Worm (Caenorhabditis elegans) whole organism, L1 larva: ENCODE results near the gene K07D4.9.

Experiments used
- C04F5.9 ChIP-seq: sonication (generic microtip); optimal IDR thresholded peaks from 2 replicates; lab custom pipeline; 2016; ENCODE audit warnings: missing genetic modification characterization, missing compliant biosample characterization
- C16A3.4 ChIP-seq: fragments of 150-350 bp; optimal IDR thresholded peaks from 2 replicates; lab custom pipeline; 2014; ENCODE audit warnings: missing biosample characterization, missing genetic modification characterization
- blmp-1 ChIP-seq: fragments of 150-350 bp; optimal IDR thresholded peaks from 2 replicates; lab custom pipeline; 2014; ENCODE audit warnings: missing biosample characterization, missing genetic modification characterization
- ceh-8 ChIP-seq: fragments of 200-800 bp; sonication (Bioruptor generic); optimal IDR thresholded peaks from 2 replicates; lab custom pipeline; 2018; ENCODE audit warnings: mild to moderate bottlenecking, missing genetic modification characterization, moderate library complexity, missing compliant biosample characterization
- ceh-88 ChIP-seq: fragments of 200-800 bp; sonication (Bioruptor generic); IDR thresholded peaks from 2 replicates; pipeline ENCODE4 v1.3.6; 2022; ENCODE audit warnings: missing genetic modification characterization, missing compliant biosample characterization
- dpl-1 ChIP-seq, 3 experiments: fragments of 150-350 bp in 2 of 3; sonication (generic microtip) in 1 of 3; optimal IDR thresholded peaks; 2 replicates each; lab custom pipeline; 2014 to 2017; ENCODE audit warnings: missing biosample characterization in 3 of 3, missing genetic modification characterization in 3 of 3, missing genetic modification reagents in 3 of 3
- dsc-1 ChIP-seq: sonication (generic microtip); optimal IDR thresholded peaks from 2 replicates; lab custom pipeline; 2016; ENCODE audit warnings: mild to moderate bottlenecking, missing genetic modification characterization, missing compliant biosample characterization
- efl-1 ChIP-seq, 4 experiments: fragments of 150-350 bp; optimal IDR thresholded peaks in 3 of 4; peaks in 1 of 4; 1 replicate in 1 of 4; 2 replicates in 3 of 4; lab custom pipeline; 2014; ENCODE audit warnings: missing biosample characterization in 2 of 4, missing genetic modification characterization in 2 of 4, missing genetic modification reagents in 2 of 4
- egl-13 ChIP-seq: sonication (generic microtip); optimal IDR thresholded peaks from 2 replicates; lab custom pipeline; 2016; ENCODE audit warnings: missing genotype, missing genetic modification reagents, missing genetic modification characterization, missing compliant biosample characterization
- elt-2 ChIP-seq: sonication (generic microtip); optimal IDR thresholded peaks from 2 replicates; lab custom pipeline; 2016; ENCODE audit warnings: missing genetic modification characterization, mild to moderate bottlenecking, inconsistent platforms, missing compliant biosample characterization, missing genetic modification reagents
- fkh-4 ChIP-seq: sonication (generic microtip); optimal IDR thresholded peaks from 2 replicates; lab custom pipeline; 2016; ENCODE audit warnings: missing compliant biosample characterization, missing genetic modification characterization, borderline replicate concordance
- fkh-8 ChIP-seq: sonication (generic microtip); optimal IDR thresholded peaks from 2 replicates; lab custom pipeline; 2016; ENCODE audit warnings: mild to moderate bottlenecking, missing genetic modification characterization, missing compliant biosample characterization
- grh-1 ChIP-seq: fragments of 200-800 bp; sonication (Bioruptor generic); IDR thresholded peaks from 2 replicates; pipeline ENCODE4 v1.3.6; 2022; ENCODE audit warnings: missing genetic modification reagents, missing genetic modification characterization, missing compliant biosample characterization
- hlh-17 ChIP-seq: fragments of 200-800 bp; sonication (Bioruptor generic); optimal IDR thresholded peaks from 2 replicates; lab custom pipeline; 2018; ENCODE audit warnings: missing genetic modification characterization, mild to moderate bottlenecking, missing compliant biosample characterization, moderate library complexity, borderline replicate concordance
- irx-1 ChIP-seq: sonication (generic microtip); optimal IDR thresholded peaks from 2 replicates; lab custom pipeline; 2016; ENCODE audit warnings: missing genetic modification characterization, missing compliant biosample characterization
- isw-1 ChIP-seq: fragments of 200-800 bp; sonication (Bioruptor generic); IDR thresholded peaks from 2 replicates; pipeline ENCODE4 v1.3.6; 2022; ENCODE audit warnings: missing genetic modification characterization, missing compliant biosample characterization
- lin-14 ChIP-seq: fragments of 200-800 bp; sonication (Bioruptor generic); optimal IDR thresholded peaks from 2 replicates; lab custom pipeline; 2018; ENCODE audit warnings: mild to moderate bottlenecking, missing genetic modification characterization, moderate library complexity, missing compliant biosample characterization
- lin-35 ChIP-seq, 2 experiments: fragments of 150-350 bp; optimal IDR thresholded peaks; 2 replicates each; lab custom pipeline; 2014; ENCODE audit warnings: missing biosample characterization in 2 of 2, missing genetic modification characterization in 2 of 2, missing genetic modification reagents in 2 of 2
- lir-3 ChIP-seq: sonication (generic microtip); optimal IDR thresholded peaks from 2 replicates; lab custom pipeline; 2016; ENCODE audit warnings: mild to moderate bottlenecking, missing genetic modification characterization, moderate library complexity, missing compliant biosample characterization; ENCODE audit not compliant: poor library complexity
- lsy-2 ChIP-seq, 2 experiments: fragments of 150-350 bp; optimal IDR thresholded peaks; 2 replicates each; lab custom pipeline; 2014; ENCODE audit warnings: missing biosample characterization in 2 of 2, missing genetic modification characterization in 2 of 2
- mab-9 ChIP-seq: fragments of 200-800 bp; sonication (Bioruptor generic); IDR thresholded peaks from 2 replicates; pipeline ENCODE4 v1.3.6; 2022; ENCODE audit warnings: missing genetic modification reagents, missing genetic modification characterization, missing compliant biosample characterization
- nhr-19 ChIP-seq: fragments of 200-800 bp; sonication (Bioruptor generic); conservative IDR thresholded peaks from 2 replicates; pipeline ENCODE4 v1.3.6; 2022; ENCODE audit warnings: missing genetic modification characterization, missing compliant biosample characterization
- nhr-20 ChIP-seq: sonication (generic microtip); optimal IDR thresholded peaks from 2 replicates; lab custom pipeline; 2016; ENCODE audit warnings: mild to moderate bottlenecking, missing genetic modification characterization, missing compliant biosample characterization
- nhr-237 ChIP-seq: fragments of 150-350 bp; optimal IDR thresholded peaks from 2 replicates; lab custom pipeline; 2014; ENCODE audit warnings: missing biosample characterization, missing genetic modification characterization
- nhr-47 ChIP-seq: sonication (generic microtip); optimal IDR thresholded peaks from 2 replicates; lab custom pipeline; 2016; ENCODE audit warnings: mild to moderate bottlenecking, missing genetic modification characterization, moderate library complexity, missing compliant biosample characterization
- nhr-71 ChIP-seq: sonication (generic microtip); optimal IDR thresholded peaks from 2 replicates; lab custom pipeline; 2016; ENCODE audit warnings: mild to moderate bottlenecking, missing genetic modification characterization, moderate library complexity, missing compliant biosample characterization
- nhr-77 ChIP-seq: fragments of 150-350 bp; optimal IDR thresholded peaks from 2 replicates; lab custom pipeline; 2014; ENCODE audit warnings: missing biosample characterization, missing genetic modification characterization
- nhr-84 ChIP-seq: sonication (generic microtip); optimal IDR thresholded peaks from 2 replicates; lab custom pipeline; 2017; ENCODE audit warnings: missing biosample characterization, missing genetic modification characterization
- nhr-85 ChIP-seq: sonication (generic microtip); peaks from one replicate; lab custom pipeline; 2016; ENCODE audit warnings: missing genetic modification characterization, inconsistent platforms, missing compliant biosample characterization
- nhr-90 ChIP-seq: sonication (generic microtip); optimal IDR thresholded peaks from 2 replicates; lab custom pipeline; 2016; ENCODE audit warnings: mild to moderate bottlenecking, missing genetic modification characterization, missing compliant biosample characterization; ENCODE audit not compliant: poor library complexity
- pag-3 ChIP-seq: sonication (generic microtip); optimal IDR thresholded peaks from 2 replicates; lab custom pipeline; 2017; ENCODE audit warnings: missing genetic modification characterization, mild to moderate bottlenecking, missing compliant biosample characterization, antibody characterized with exemption, borderline replicate concordance; ENCODE audit not compliant: insufficient read depth
- pax-3 ChIP-seq: fragments of 200-800 bp; sonication (Bioruptor generic); optimal IDR thresholded peaks from 2 replicates; lab custom pipeline; 2018; ENCODE audit warnings: mild to moderate bottlenecking, missing genetic modification characterization, moderate library complexity, missing compliant biosample characterization
- rnt-1 ChIP-seq: sonication (generic microtip); optimal IDR thresholded peaks from 2 replicates; lab custom pipeline; 2016; ENCODE audit warnings: mild to moderate bottlenecking, missing genetic modification characterization, moderate library complexity, missing compliant biosample characterization
- snpc-4 ChIP-seq: fragments of 150-350 bp; optimal IDR thresholded peaks from 2 replicates; lab custom pipeline; 2014; ENCODE audit warnings: missing biosample characterization, missing genetic modification characterization
- snu-23 ChIP-seq: sonication (generic microtip); optimal IDR thresholded peaks from 2 replicates; lab custom pipeline; 2016; ENCODE audit warnings: missing genetic modification characterization, missing compliant biosample characterization
- sox-4 ChIP-seq: sonication (generic microtip); optimal IDR thresholded peaks from 2 replicates; lab custom pipeline; 2016; ENCODE audit warnings: missing genetic modification characterization, missing compliant biosample characterization
- swsn-7 ChIP-seq: sonication (generic microtip); optimal IDR thresholded peaks from 2 replicates; lab custom pipeline; 2016; ENCODE audit warnings: missing genetic modification characterization, missing compliant biosample characterization
- tbx-2 ChIP-seq: sonication (generic microtip); optimal IDR thresholded peaks from 2 replicates; lab custom pipeline; 2016; ENCODE audit warnings: missing genetic modification characterization, missing compliant biosample characterization
- unc-30 ChIP-seq: sonication (generic microtip); optimal IDR thresholded peaks from 2 replicates; lab custom pipeline; 2017; ENCODE audit warnings: missing biosample characterization, missing genetic modification characterization
- unc-86 ChIP-seq: sonication (generic microtip); optimal IDR thresholded peaks from 2 replicates; lab custom pipeline; 2016; ENCODE audit warnings: missing genetic modification characterization, missing compliant biosample characterization
- unc-98 ChIP-seq: fragments of 200-800 bp; sonication (Bioruptor generic); IDR thresholded peaks from 2 replicates; pipeline ENCODE4 v1.3.6; 2022; ENCODE audit warnings: missing genetic modification characterization, missing compliant biosample characterization
- xbp-1 ChIP-seq: sonication (generic microtip); optimal IDR thresholded peaks from 2 replicates; lab custom pipeline; 2016; ENCODE audit warnings: missing genetic modification characterization, missing compliant biosample characterization
- zip-4 ChIP-seq: fragments of 200-800 bp; sonication (Bioruptor generic); optimal IDR thresholded peaks from 2 replicates; lab custom pipeline; 2018; ENCODE audit warnings: mild to moderate bottlenecking, missing genetic modification characterization, moderate library complexity, missing compliant biosample characterization
- ztf-11 ChIP-seq, 2 experiments: sonication (generic microtip); optimal IDR thresholded peaks; 2 replicates each; lab custom pipeline; 2016 to 2017; ENCODE audit warnings: missing genetic modification characterization in 2 of 2, missing biosample characterization in 1 of 2, missing compliant biosample characterization in 1 of 2

K07D4.9 gene

ce11 chrII:4044349-4044748 is 16.0 kb downstream of the K07D4.9 start, which contains the start of gene rpn-11 (continued):
- TF ChIP-seq nhr-84 (tag; lab: Kevin White, UChicago) (no peak), unc-86 (peak; percentile 86)

DNA sequence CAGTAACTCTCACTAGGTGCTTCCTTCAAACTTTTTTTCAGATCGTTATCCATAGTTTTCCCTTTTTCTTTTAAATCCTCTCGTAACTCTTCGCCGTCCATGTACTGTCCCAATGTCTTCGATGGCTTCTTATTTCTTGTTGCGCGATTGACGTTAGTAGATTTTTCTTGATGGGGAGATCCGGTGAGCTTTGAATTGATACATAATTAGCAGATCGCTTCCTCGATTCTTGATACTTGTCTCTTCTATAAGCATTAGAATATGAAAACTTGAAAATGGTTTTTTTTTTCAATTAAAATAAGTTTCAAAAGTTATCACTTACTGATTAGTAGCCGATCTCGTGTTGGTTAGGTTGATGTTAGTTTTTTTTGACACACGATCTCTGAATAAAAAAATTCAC is 17.0 kb downstream of the K07D4.9 start, which contains the start of gene K07D4.2:
TSS of gene K07D4.2 (minus strand) at position 101 of the 400 bp plus-strand sequence.
- TF ChIP-seq snpc-4 (no peak), swsn-7 (tag; lab: Kevin White, UChicago) (no peak), grh-1 (GFP tag; lab: Robert Waterston, UW) (no peak), nhr-20 (tag; lab: Kevin White, UChicago) (no peak), fkh-8 (tag; lab: Kevin White, UChicago) (no peak), C16A3.4 (no peak), nhr-77 (no peak), hlh-17 (GFP tag; lab: Kevin White, UChicago) (no peak), fkh-4 (tag; lab: Kevin White, UChicago) (no peak), nhr-47 (tag; lab: Kevin White, UChicago) (no peak), nhr-237 (no peak), pag-3 (tag; lab: Kevin White, UChicago) (no peak), dpl-1 (GFP tag; optimal IDR thresholded peaks at IDR 0.05; lab: Kevin White, UChicago) (no peak), nhr-84 (tag; lab: Kevin White, UChicago) (no peak), unc-30 (tag; lab: Kevin White, UChicago) (no peak), xbp-1 (tag; lab: Kevin White, UChicago) (no peak), blmp-1 (tag; lab: Kevin White, UChicago) (no peak), nhr-90 (tag; lab: Kevin White, UChicago) (no peak), nhr-19 (GFP tag; lab: Robert Waterston, UW) (no peak)

ce11 chrII:4047839-4048440 is 19.6 kb downstream of the K07D4.9 start:
- TF ChIP-seq irx-1 (tag; lab: Kevin White, UChicago): peak; percentile 52
- peak; percentile 74 for TF ChIP-seq nhr-20 (tag; lab: Kevin White, UChicago)
- TF ChIP-seq swsn-7 (tag; lab: Kevin White, UChicago): peak; percentile 52
- TF ChIP-seq grh-1 (GFP tag; lab: Robert Waterston, UW): peak; percentile 99
- TF ChIP-seq unc-98: peak; percentile 89
- TF ChIP-seq elt-2 (tag; lab: Kevin White, UChicago): peak; percentile 63
- TF ChIP-seq ztf-11 (tag; optimal IDR thresholded peaks at IDR 0.05; lab: Kevin White, UChicago): peak in 1 of 2 experiments; percentile 62
- peak; percentile 40 for TF ChIP-seq unc-86
- TF ChIP-seq pax-3 (tag; lab: Kevin White, UChicago): peak; percentile 68
- peak; percentile 64 for TF ChIP-seq tbx-2 (tag; lab: Kevin White, UChicago)
- TF ChIP-seq sox-4 (tag; lab: Kevin White, UChicago): peak; percentile 1
- peak; percentile 76 for TF ChIP-seq nhr-90 (tag; lab: Kevin White, UChicago)
- peak; percentile 83 for TF ChIP-seq nhr-71 (tag; lab: Kevin White, UChicago)
- TF ChIP-seq fkh-8 (tag; lab: Kevin White, UChicago): peak; percentile 32
- peak; percentile 84 for TF ChIP-seq nhr-85 (tag; lab: Kevin White, UChicago)
- peak; percentile 48 to 69 for TF ChIP-seq lsy-2 (tag; optimal IDR thresholded peaks at IDR 0.05; lab: Kevin White, UChicago)
- peak; percentile 64 for TF ChIP-seq snu-23
- peak; percentile 39 for TF ChIP-seq rnt-1 (tag; lab: Kevin White, UChicago)
- peak; percentile 14 to 31 (median 24) for TF ChIP-seq dpl-1 (GFP tag; optimal IDR thresholded peaks at IDR 0.05; lab: Kevin White, UChicago)
- TF ChIP-seq nhr-47 (tag; lab: Kevin White, UChicago): peak; percentile 82
- TF ChIP-seq ceh-88 (GFP tag; lab: Robert Waterston, UW): peak; percentile 99
- peak; percentile 33 for TF ChIP-seq dsc-1 (tag; lab: Kevin White, UChicago)
- TF ChIP-seq egl-13: peak; percentile 17
- TF ChIP-seq isw-1 (GFP tag; lab: Robert Waterston, UW): peak; percentile 97
- TF ChIP-seq xbp-1 (tag; lab: Kevin White, UChicago): peak; percentile 68
- TF ChIP-seq lin-14: peak; percentile 69
- TF ChIP-seq lir-3 (tag; lab: Kevin White, UChicago): peak; percentile 66
- TF ChIP-seq zip-4 (GFP tag; lab: Kevin White, UChicago): peak; percentile 25
- TF ChIP-seq ceh-8 (GFP tag; lab: Kevin White, UChicago): peak; percentile 35
- peak; percentile 62 for TF ChIP-seq C04F5.9 (tag; lab: Kevin White, UChicago)
- TF ChIP-seq nhr-19 (GFP tag; lab: Robert Waterston, UW): peak; percentile 99
- peak in 1 of 2 experiments; percentile 36 for TF ChIP-seq lin-35 (GFP tag; optimal IDR thresholded peaks at IDR 0.05; lab: Kevin White, UChicago)
- TF ChIP-seq mab-9 (GFP tag; lab: Robert Waterston, UW): peak; percentile 96
- TF ChIP-seq efl-1 (optimal IDR thresholded peaks at IDR 0.05; lab: Kevin White, UChicago): peak; percentile 46 to 47
- peak; percentile 22 to 92 for TF ChIP-seq efl-1 (GFP tag; optimal IDR thresholded peaks at IDR 0.05 in 1 of 2; lab: Kevin White, UChicago)
